Fruit fly (Drosophila melanogaster): Measurements from ENCODE around the gene MED15.

MED15 gene

dm6 chr2L:472829-473228 is at the start of gene MED15:
MED15 (plus strand) TSS chr2L:473013.
- TF ChIP-seq insv (optimal IDR thresholded peaks at IDR 0.05) (no peak), ttk (optimal IDR thresholded peaks at IDR 0.05) (no peak), Myc (optimal IDR thresholded peaks at IDR 0.05) (no peak), psq (optimal IDR thresholded peaks at IDR 0.05) (no peak), Sin3A (optimal IDR thresholded peaks at IDR 0.05) (no peak)

DNA sequence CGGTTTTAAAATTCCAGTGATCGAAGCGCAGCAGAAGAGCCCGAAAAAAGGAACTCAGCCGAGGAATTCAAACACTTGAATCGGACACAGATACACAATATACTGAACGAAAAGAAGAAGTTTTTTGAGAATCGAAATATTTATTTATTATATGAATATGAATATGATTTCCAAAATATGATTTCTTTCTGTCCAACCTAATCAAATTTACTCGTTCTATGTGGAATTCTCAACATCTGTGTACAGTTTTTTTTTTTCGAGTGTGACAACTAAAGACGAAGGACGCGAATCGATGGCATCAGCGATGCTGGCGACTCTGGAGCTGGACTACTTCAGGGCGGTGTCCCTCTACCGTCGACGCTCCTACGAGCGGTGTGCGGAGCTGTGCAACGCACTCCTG is 49.7 kb upstream of the MED15 start:
- TF ChIP-seq Myc (optimal IDR thresholded peaks at IDR 0.05): no peak

DNA sequence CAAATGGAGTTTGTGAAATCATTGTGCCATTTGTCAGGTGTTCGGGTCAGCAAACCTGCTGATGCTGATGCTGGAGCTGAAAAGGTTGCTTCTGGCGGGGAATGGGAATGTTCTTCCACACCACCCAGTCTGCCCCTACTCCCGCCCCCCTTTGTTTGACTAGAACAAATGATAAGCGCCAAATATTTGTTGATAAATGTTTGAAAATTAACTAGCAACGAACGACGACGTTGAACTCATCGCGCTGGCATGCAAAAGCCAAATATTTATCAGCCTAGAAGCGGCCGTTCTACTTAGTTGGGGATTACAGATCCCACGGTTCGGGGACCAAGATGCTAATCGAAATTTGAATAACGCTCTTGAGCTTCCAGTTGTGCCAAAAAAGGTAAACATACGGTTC is 47.3 kb upstream of the MED15 start:
- no peak for TF ChIP-seq insv (optimal IDR thresholded peaks at IDR 0.05)
- no peak for TF ChIP-seq Myc (optimal IDR thresholded peaks at IDR 0.05)
- no peak for TF ChIP-seq Sin3A (optimal IDR thresholded peaks at IDR 0.05)
- TF ChIP-seq h (optimal IDR thresholded peaks at IDR 0.05): no peak

dm6 chr2L:426449-426848 is 46.4 kb upstream of the MED15 start:
- no peak for TF ChIP-seq h (optimal IDR thresholded peaks at IDR 0.05)
- TF ChIP-seq Myc (optimal IDR thresholded peaks at IDR 0.05): no peak
- TF ChIP-seq insv (optimal IDR thresholded peaks at IDR 0.05): no peak
- TF ChIP-seq ttk (optimal IDR thresholded peaks at IDR 0.05): no peak
- no peak for TF ChIP-seq Sin3A (optimal IDR thresholded peaks at IDR 0.05)
- TF ChIP-seq psq (optimal IDR thresholded peaks at IDR 0.05): no peak

dm6 chr2L:427338-428234 is 45.2 kb upstream of the MED15 start:
- no peak for TF ChIP-seq insv (optimal IDR thresholded peaks at IDR 0.05)
- TF ChIP-seq Myc (optimal IDR thresholded peaks at IDR 0.05): no peak
- TF ChIP-seq psq (optimal IDR thresholded peaks at IDR 0.05): no peak
- no peak for TF ChIP-seq ttk (optimal IDR thresholded peaks at IDR 0.05)
- TF ChIP-seq h (optimal IDR thresholded peaks at IDR 0.05): no peak
- no peak for TF ChIP-seq Sin3A (optimal IDR thresholded peaks at IDR 0.05)

DNA sequence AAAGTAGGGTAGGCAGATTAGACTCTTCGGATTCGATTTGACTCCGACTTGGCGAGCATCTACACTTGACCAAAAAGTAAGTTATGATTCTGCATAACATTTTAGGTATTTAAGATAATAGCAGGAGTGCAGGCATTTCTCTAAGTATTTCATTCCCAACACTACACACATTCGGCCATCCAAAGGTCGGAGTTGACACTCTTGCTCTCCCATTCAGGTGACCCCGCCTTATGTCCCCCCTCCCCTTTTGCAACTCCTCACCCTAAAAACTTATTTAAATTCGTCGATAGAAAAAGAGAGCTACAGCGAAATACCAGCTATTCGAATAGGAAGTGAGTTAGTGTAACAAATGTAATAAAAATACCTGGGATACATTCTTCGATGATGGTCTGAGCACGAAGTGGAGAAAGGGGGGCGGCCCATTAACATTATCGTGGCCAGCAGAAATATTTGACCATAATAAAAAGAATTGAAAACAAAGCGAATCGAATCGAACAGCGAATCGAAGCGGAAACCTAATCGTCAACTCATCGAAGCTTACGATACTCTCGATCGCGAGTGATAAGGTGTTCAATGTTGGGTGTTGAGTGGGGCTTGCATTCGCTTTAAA is 44.3 kb upstream of the MED15 start:
- no peak for TF ChIP-seq Sin3A (optimal IDR thresholded peaks at IDR 0.05)
- no peak for TF ChIP-seq insv (optimal IDR thresholded peaks at IDR 0.05)
- no peak for TF ChIP-seq h (optimal IDR thresholded peaks at IDR 0.05)
- no peak for TF ChIP-seq psq (optimal IDR thresholded peaks at IDR 0.05)
- TF ChIP-seq Myc (optimal IDR thresholded peaks at IDR 0.05): no peak
- TF ChIP-seq ttk (optimal IDR thresholded peaks at IDR 0.05): no peak

- no peak for TF ChIP-seq psq (optimal IDR thresholded peaks at IDR 0.05)
- TF ChIP-seq Myc (optimal IDR thresholded peaks at IDR 0.05): no peak
- TF ChIP-seq h (optimal IDR thresholded peaks at IDR 0.05): no peak
- TF ChIP-seq ttk (optimal IDR thresholded peaks at IDR 0.05): no peak
- TF ChIP-seq insv (optimal IDR thresholded peaks at IDR 0.05): no peak
- no peak for TF ChIP-seq Sin3A (optimal IDR thresholded peaks at IDR 0.05)
These were observed 42.9 kb upstream of the MED15 start for dm6 chr2L:429680-430484.

- TF ChIP-seq h (optimal IDR thresholded peaks at IDR 0.05) (no peak), psq (optimal IDR thresholded peaks at IDR 0.05) (no peak), insv (optimal IDR thresholded peaks at IDR 0.05) (no peak), Myc (optimal IDR thresholded peaks at IDR 0.05) (no peak), Sin3A (optimal IDR thresholded peaks at IDR 0.05) (no peak), ttk (optimal IDR thresholded peaks at IDR 0.05) (no peak)
These were observed 41.8 kb upstream of the MED15 start, which contains the start of gene ex for dm6 chr2L:430820-431628. ex (plus strand) TSS chr2L:431227.

dm6 chr2L:431629-431984 is 41.2 kb upstream of the MED15 start:
- TF ChIP-seq Myc (optimal IDR thresholded peaks at IDR 0.05): no peak
- no peak for TF ChIP-seq h (optimal IDR thresholded peaks at IDR 0.05)
- TF ChIP-seq ttk (optimal IDR thresholded peaks at IDR 0.05): no peak
- TF ChIP-seq psq (optimal IDR thresholded peaks at IDR 0.05): no peak
- TF ChIP-seq Sin3A (optimal IDR thresholded peaks at IDR 0.05): no peak
- no peak for TF ChIP-seq insv (optimal IDR thresholded peaks at IDR 0.05)

DNA sequence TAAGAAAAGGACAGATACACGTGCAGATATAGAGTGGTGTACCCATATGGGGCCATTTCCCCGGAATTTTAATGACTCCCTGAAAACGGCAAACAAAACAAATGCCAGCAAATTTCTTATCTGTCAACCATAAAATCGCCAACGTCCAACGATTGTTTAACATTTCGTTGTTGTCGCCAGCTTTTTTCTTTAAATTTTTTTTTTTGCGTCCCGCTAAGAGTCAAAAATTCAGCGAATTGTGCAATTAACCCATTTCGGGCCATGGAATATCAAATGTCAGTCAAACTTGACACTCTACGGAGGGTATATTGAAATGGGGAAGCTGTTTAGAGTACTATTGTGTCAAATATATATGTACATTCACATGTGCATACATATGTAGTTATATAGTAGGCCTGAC is 40.7 kb upstream of the MED15 start:
- TF ChIP-seq ttk (optimal IDR thresholded peaks at IDR 0.05) (no peak), Myc (optimal IDR thresholded peaks at IDR 0.05) (no peak), insv (optimal IDR thresholded peaks at IDR 0.05) (no peak)

DNA sequence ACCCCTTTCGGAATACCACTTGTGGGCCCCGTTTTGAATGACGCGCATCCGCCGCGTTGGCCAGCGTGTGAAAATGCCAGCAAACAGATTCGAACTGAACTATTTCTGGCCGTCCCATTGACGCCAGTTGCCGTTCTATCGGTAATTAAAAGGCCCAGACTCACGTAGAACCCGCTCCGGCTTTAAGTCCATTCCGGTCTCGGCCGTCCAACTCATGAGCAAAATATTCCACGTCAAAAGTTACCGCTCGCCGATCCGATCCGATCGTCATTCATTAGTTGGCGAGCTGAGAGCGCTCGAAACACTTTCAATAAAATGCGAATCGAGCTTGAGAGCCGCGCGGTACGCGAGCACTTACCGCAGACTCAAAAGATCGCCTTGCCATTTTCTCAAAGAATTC is 38.4 kb upstream of the MED15 start:
- no peak for TF ChIP-seq Sin3A (optimal IDR thresholded peaks at IDR 0.05)
- TF ChIP-seq Myc (optimal IDR thresholded peaks at IDR 0.05): no peak
- TF ChIP-seq h (optimal IDR thresholded peaks at IDR 0.05): no peak
- no peak for TF ChIP-seq ttk (optimal IDR thresholded peaks at IDR 0.05)
- no peak for TF ChIP-seq psq (optimal IDR thresholded peaks at IDR 0.05)
- no peak for TF ChIP-seq insv (optimal IDR thresholded peaks at IDR 0.05)

All from Kc167 (cell line).